Fruit fly (Drosophila melanogaster) whole organism, embryonic: ENCODE measurements around the gene CG14085.

Experiments used
- CG1024 ChIP-seq: fragments of 200-800 bp; sonication (Bioruptor generic); IDR thresholded peaks from 2 replicates; pipeline ENCODE4 v1.3.6; 2022; ENCODE audit warnings: missing biosample characterization, missing genetic modification characterization
- CG13296 ChIP-seq: fragments of 200-800 bp; sonication (Bioruptor generic); optimal IDR thresholded peaks from 3 replicates; lab custom pipeline; 2018; ENCODE audit warnings: missing biosample characterization, mild to moderate bottlenecking, missing genetic modification characterization
- CG13894 ChIP-seq: fragments of 200-800 bp; sonication (Bioruptor generic); optimal IDR thresholded peaks from 3 replicates; lab custom pipeline; 2018; ENCODE audit warnings: missing biosample characterization, mild to moderate bottlenecking, missing genetic modification characterization, moderate library complexity
- CG14014 ChIP-seq: fragments of 200-800 bp; sonication (Bioruptor generic); IDR thresholded peaks from 2 replicates; pipeline ENCODE4 v1.3.6; 2022; ENCODE audit warnings: missing biosample characterization, missing genetic modification characterization
- CG14441 ChIP-seq: fragments of 200-800 bp; sonication (Bioruptor generic); IDR thresholded peaks from 2 replicates; pipeline ENCODE4 v1.3.6; 2022; ENCODE audit warnings: missing biosample characterization, missing genetic modification characterization
- CG14667 ChIP-seq: fragments of 200-800 bp; sonication (Bioruptor generic); IDR thresholded peaks from 2 replicates; pipeline ENCODE4 v1.3.6; 2022; ENCODE audit warnings: missing biosample characterization, missing genetic modification characterization
- CG16779 ChIP-seq: fragments of 200-800 bp; sonication (Bioruptor generic); IDR thresholded peaks from 2 replicates; pipeline ENCODE4 v1.3.6; 2022; ENCODE audit warnings: missing biosample characterization, missing genetic modification characterization
- CG17385 ChIP-seq: fragments of 200-800 bp; sonication (Bioruptor generic); optimal IDR thresholded peaks from 3 replicates; lab custom pipeline; 2018; ENCODE audit warnings: missing biosample characterization, mild to moderate bottlenecking, missing genetic modification characterization
- CG17612 ChIP-seq: fragments of 200-800 bp; sonication (Bioruptor generic); IDR thresholded peaks from 2 replicates; pipeline ENCODE4 v1.3.6; 2022; ENCODE audit warnings: missing biosample characterization, missing genetic modification characterization
- CG18476 ChIP-seq: fragments of 200-800 bp; sonication (Bioruptor generic); optimal IDR thresholded peaks from 2 replicates; lab custom pipeline; 2016; ENCODE audit warnings: missing biosample characterization, mild to moderate bottlenecking, missing genetic modification characterization
- CG30431 ChIP-seq: fragments of 200-800 bp; sonication (Bioruptor generic); optimal IDR thresholded peaks from 2 replicates; lab custom pipeline; 2017; ENCODE audit warnings: missing biosample characterization, missing genetic modification characterization
- CG3163 ChIP-seq: fragments of 200-800 bp; sonication (Bioruptor generic); optimal IDR thresholded peaks from 3 replicates; lab custom pipeline; 2016; ENCODE audit warnings: missing biosample characterization, missing genetic modification characterization
- CG3847 ChIP-seq: fragments of 200-800 bp; sonication (Bioruptor generic); IDR thresholded peaks from 2 replicates; pipeline ENCODE4 v1.3.6; 2022; ENCODE audit warnings: missing biosample characterization, missing genetic modification characterization
- CG4854 ChIP-seq: fragments of 200-800 bp; sonication (Bioruptor generic); optimal IDR thresholded peaks from 2 replicates; lab custom pipeline; 2016; ENCODE audit warnings: missing biosample characterization, missing genetic modification characterization, inconsistent platforms
- CG6854 ChIP-seq: fragments of 200-800 bp; sonication (Bioruptor generic); optimal IDR thresholded peaks from 3 replicates; lab custom pipeline; 2017; ENCODE audit warnings: missing biosample characterization, mild to moderate bottlenecking, missing genetic modification characterization
- CG8478 ChIP-seq: fragments of >200 bp; optimal IDR thresholded peaks from 2 replicates; lab custom pipeline; 2018
- CG9437 ChIP-seq: fragments of 200-800 bp; sonication (Bioruptor generic); optimal IDR thresholded peaks from 2 replicates; lab custom pipeline; 2018; ENCODE audit warnings: missing biosample characterization, mild to moderate bottlenecking, missing genetic modification characterization
- D19A ChIP-seq: fragments of 200-800 bp; optimal IDR thresholded peaks from 3 replicates; lab custom pipeline; 2019; ENCODE audit warnings: missing biosample characterization, mild to moderate bottlenecking, missing genetic modification characterization, moderate library complexity
- Ets97D ChIP-seq: fragments of 200-800 bp; sonication (Bioruptor generic); optimal IDR thresholded peaks from 3 replicates; lab custom pipeline; 2016; ENCODE audit warnings: missing biosample characterization, missing genetic modification characterization
- Hand ChIP-seq: fragments of 200-800 bp; sonication (Bioruptor generic); optimal IDR thresholded peaks from 2 replicates; lab custom pipeline; 2017; ENCODE audit warnings: mild to moderate bottlenecking, missing biosample characterization, missing genetic modification reagents, missing genetic modification characterization
- Hey ChIP-seq: fragments of 200-800 bp; sonication (Bioruptor generic); optimal IDR thresholded peaks from 3 replicates; lab custom pipeline; 2018; ENCODE audit warnings: missing biosample characterization, mild to moderate bottlenecking, missing genetic modification characterization
- Hmx ChIP-seq: fragments of 200-800 bp; sonication (Bioruptor generic); optimal IDR thresholded peaks from 2 replicates; lab custom pipeline; 2016; ENCODE audit warnings: missing biosample characterization, missing genetic modification characterization
- Hr51 ChIP-seq, 2 experiments: fragments of 200-800 bp; sonication (Bioruptor generic); optimal IDR thresholded peaks; 2 replicates in 1 of 2; 3 replicates in 1 of 2; lab custom pipeline; 2016 to 2018; ENCODE audit warnings: missing biosample characterization in 2 of 2, missing genetic modification characterization in 2 of 2, mild to moderate bottlenecking in 1 of 2, moderate library complexity in 1 of 2
- Hsf ChIP-seq: fragments of 200-800 bp; sonication (Bioruptor generic); optimal IDR thresholded peaks from 3 replicates; lab custom pipeline; 2016; ENCODE audit warnings: missing biosample characterization, missing genetic modification characterization
- MESR4 ChIP-seq: fragments of 200-800 bp; sonication (Bioruptor generic); optimal IDR thresholded peaks from 2 replicates; lab custom pipeline; 2018; ENCODE audit warnings: missing biosample characterization, mild to moderate bottlenecking, missing genetic modification characterization, moderate library complexity
- MTF-1 ChIP-seq: fragments of 200-800 bp; sonication (Bioruptor generic); optimal IDR thresholded peaks from 2 replicates; lab custom pipeline; 2018; ENCODE audit warnings: missing biosample characterization, mild to moderate bottlenecking, missing genetic modification characterization, borderline replicate concordance
- Med ChIP-seq: fragments of 200-800 bp; sonication (Bioruptor generic); peaks from one replicate; lab custom pipeline; 2016; ENCODE audit warnings: missing biosample characterization, missing genetic modification characterization, mild to moderate bottlenecking, inconsistent platforms, moderate library complexity
- disco-r ChIP-seq: fragments of 200-800 bp; sonication (Bioruptor generic); optimal IDR thresholded peaks from 2 replicates; lab custom pipeline; 2016; ENCODE audit warnings: missing biosample characterization, missing genetic modification characterization
- ems ChIP-seq: fragments of 200-800 bp; sonication (Bioruptor generic); optimal IDR thresholded peaks from 3 replicates; lab custom pipeline; 2016; ENCODE audit warnings: missing biosample characterization, missing genetic modification characterization
- ewg ChIP-seq: fragments of 200-800 bp; sonication (Bioruptor generic); optimal IDR thresholded peaks from 3 replicates; lab custom pipeline; 2017; ENCODE audit warnings: mild to moderate bottlenecking, missing biosample characterization, missing genetic modification reagents, missing genetic modification characterization
- gfzf ChIP-seq: fragments of 200-800 bp; sonication (Bioruptor generic); optimal IDR thresholded peaks from 2 replicates; lab custom pipeline; 2016; ENCODE audit warnings: missing biosample characterization, mild to moderate bottlenecking, missing genetic modification characterization, moderate library complexity
- her ChIP-seq: fragments of 200-800 bp; sonication (Bioruptor generic); optimal IDR thresholded peaks from 2 replicates; lab custom pipeline; 2016; ENCODE audit warnings: missing biosample characterization, missing genetic modification characterization
- jumu ChIP-seq: fragments of 200-800 bp; sonication (Bioruptor generic); optimal IDR thresholded peaks from 3 replicates; lab custom pipeline; 2016; ENCODE audit warnings: missing biosample characterization, missing genetic modification characterization
- lbe ChIP-seq: fragments of 200-800 bp; sonication (Bioruptor generic); optimal IDR thresholded peaks from 2 replicates; lab custom pipeline; 2016; ENCODE audit warnings: missing biosample characterization, mild to moderate bottlenecking, missing genetic modification characterization
- lmd ChIP-seq: fragments of 200-800 bp; sonication (Bioruptor generic); IDR thresholded peaks from 2 replicates; pipeline ENCODE4 v1.3.6; 2022; ENCODE audit warnings: missing biosample characterization, missing genetic modification characterization
- mld ChIP-seq: fragments of 200-800 bp; sonication (Bioruptor generic); IDR thresholded peaks from 3 replicates; pipeline ENCODE4 v1.3.6; 2022; ENCODE audit warnings: missing biosample characterization, missing genetic modification characterization; ENCODE audit not compliant: partially characterized antibody
- nerfin-1 ChIP-seq: fragments of 200-800 bp; sonication (Bioruptor generic); optimal IDR thresholded peaks from 3 replicates; lab custom pipeline; 2019; ENCODE audit warnings: missing biosample characterization, mild to moderate bottlenecking, missing genetic modification characterization, moderate library complexity
- org-1 ChIP-seq: fragments of 200-800 bp; sonication (Bioruptor generic); optimal IDR thresholded peaks from 2 replicates; lab custom pipeline; 2017; ENCODE audit warnings: missing biosample characterization, missing genetic modification characterization
- pfk ChIP-seq: fragments of 200-800 bp; sonication (Bioruptor generic); optimal IDR thresholded peaks from 2 replicates; lab custom pipeline; 2018; ENCODE audit warnings: missing biosample characterization, mild to moderate bottlenecking, missing genetic modification characterization, moderate library complexity
- pita ChIP-seq: fragments of 200-800 bp; sonication (Bioruptor generic); optimal IDR thresholded peaks from 2 replicates; lab custom pipeline; 2017; ENCODE audit warnings: missing biosample characterization, mild to moderate bottlenecking, missing genetic modification characterization
- pum ChIP-seq: fragments of 200-800 bp; sonication (Bioruptor generic); optimal IDR thresholded peaks from 2 replicates; lab custom pipeline; 2016; ENCODE audit warnings: missing biosample characterization, missing genetic modification characterization
- pzg ChIP-seq: fragments of 200-800 bp; sonication (Bioruptor generic); optimal IDR thresholded peaks from 3 replicates; lab custom pipeline; 2018; ENCODE audit warnings: missing biosample characterization, mild to moderate bottlenecking, missing genetic modification characterization, moderate library complexity
- scrt ChIP-seq: fragments of 200-800 bp; sonication (Bioruptor generic); optimal IDR thresholded peaks from 2 replicates; lab custom pipeline; 2018; ENCODE audit warnings: missing biosample characterization, mild to moderate bottlenecking, missing genetic modification characterization, moderate library complexity
- so ChIP-seq: fragments of 200-800 bp; sonication (Bioruptor generic); IDR thresholded peaks from 3 replicates; pipeline ENCODE4 v1.3.6; 2022; ENCODE audit warnings: missing biosample characterization, missing genetic modification characterization
- stwl ChIP-seq: fragments of 200-800 bp; sonication (Bioruptor generic); optimal IDR thresholded peaks from 3 replicates; lab custom pipeline; 2018; ENCODE audit warnings: missing biosample characterization, mild to moderate bottlenecking, missing genetic modification characterization, moderate library complexity
- trh ChIP-seq: fragments of 200-800 bp; sonication (Bioruptor generic); optimal IDR thresholded peaks from 2 replicates; lab custom pipeline; 2016; ENCODE audit warnings: missing biosample characterization, missing genetic modification characterization
- unpg ChIP-seq: fragments of 200-800 bp; sonication (Bioruptor generic); optimal IDR thresholded peaks from 3 replicates; lab custom pipeline; 2018; ENCODE audit warnings: missing biosample characterization, mild to moderate bottlenecking, missing genetic modification characterization, moderate library complexity
- wdn ChIP-seq: fragments of 200-800 bp; sonication (Bioruptor generic); IDR thresholded peaks from 2 replicates; pipeline ENCODE4 v1.3.6; 2022; ENCODE audit warnings: missing biosample characterization, missing genetic modification characterization
- yki ChIP-seq: fragments of >200 bp; optimal IDR thresholded peaks from 3 replicates; lab custom pipeline; 2018
- zen ChIP-seq: fragments of 200-800 bp; sonication (Bioruptor generic); optimal IDR thresholded peaks from 3 replicates; lab custom pipeline; 2018; ENCODE audit warnings: missing biosample characterization, mild to moderate bottlenecking, missing genetic modification characterization, moderate library complexity

Gene CG14085

dm6 chr3L:19254715-19255428 is 14.3 kb upstream of the CG14085 start, which contains the start of the genes mRpL21 and rept (continued):
- peak; percentile 54 for TF ChIP-seq CG4854
- peak; percentile 45 for TF ChIP-seq zen (tag; lab: Kevin White, UChicago)
- TF ChIP-seq her (GFP tag; lab: Kevin White, UChicago), result peak; percentile 60
- peak; percentile 23 for TF ChIP-seq CG18476 (GFP tag; lab: Kevin White, UChicago)
- peak; percentile 29 for TF ChIP-seq org-1 (GFP tag; lab: Kevin White, UChicago)
- TF ChIP-seq CG3163 (GFP tag; lab: Kevin White, UChicago), result peak; percentile 53
- TF ChIP-seq CG8478 (lab: Kevin White, UChicago), result peak; percentile 26
- peak; percentile 47 for TF ChIP-seq CG13296
- TF ChIP-seq pzg (GFP tag; lab: Kevin White, UChicago), result peak; percentile 70
- peak; percentile 16; the same call in 1 of the 2 replicates for TF ChIP-seq wdn (GFP tag; lab: Robert Waterston, UW)
- peak; percentile 22 for TF ChIP-seq pum (GFP tag; lab: Kevin White, UChicago)
- no peak for TF ChIP-seq Hmx (GFP tag; lab: Kevin White, UChicago)
- no peak for TF ChIP-seq Hey (tag; lab: Kevin White, UChicago)
- peak; percentile 52 for TF ChIP-seq unpg (GFP tag; lab: Kevin White, UChicago)
- TF ChIP-seq gfzf (GFP tag; lab: Kevin White, UChicago), result peak; percentile 69
- TF ChIP-seq CG16779, result peak; percentile 41; the same call in 1 of the 2 replicates
- TF ChIP-seq pfk (GFP tag; lab: Kevin White, UChicago), result no peak
- TF ChIP-seq so (GFP tag; lab: Robert Waterston, UW), result no peak
- TF ChIP-seq Hr51 (GFP tag; optimal IDR thresholded peaks at IDR 0.05; lab: Kevin White, UChicago), result peak; percentile 29 to 70
- peak; percentile 24; the same call in 1 of the 2 replicates for TF ChIP-seq CG14441
- no peak for TF ChIP-seq pita
- peak; percentile 30; the same call in 1 of the 2 replicates for TF ChIP-seq lmd
- TF ChIP-seq MESR4, result peak; percentile 34
- TF ChIP-seq trh (GFP tag; lab: Kevin White, UChicago), result no peak
- TF ChIP-seq Hand, result no peak
- peak; percentile 69 for TF ChIP-seq Hsf
- peak; percentile 56 for TF ChIP-seq CG14014
- TF ChIP-seq yki (lab: Kevin White, UChicago), result no peak
- no peak for TF ChIP-seq D19A (tag; lab: Kevin White, UChicago)
- no peak for TF ChIP-seq CG1024 (GFP tag; lab: Robert Waterston, UW)
- no peak for TF ChIP-seq CG6854 (GFP tag; lab: Kevin White, UChicago)
- no peak for TF ChIP-seq mld (GFP tag; lab: Robert Waterston, UW)
- TF ChIP-seq ewg (GFP tag; lab: Kevin White, UChicago), result peak; percentile 79
- TF ChIP-seq CG14667 (GFP tag; lab: Robert Waterston, UW), result no peak
- peak; percentile 34 for TF ChIP-seq stwl
- TF ChIP-seq Med (GFP tag; lab: Kevin White, UChicago), result peak; percentile 96
- TF ChIP-seq CG13894, result peak; percentile 5
- TF ChIP-seq Ets97D, result peak; percentile 62
- peak; percentile 46 for TF ChIP-seq CG9437
- no peak for TF ChIP-seq CG30431 (GFP tag; lab: Kevin White, UChicago)
- TF ChIP-seq nerfin-1, result peak; percentile 36
- TF ChIP-seq lbe, result no peak
- TF ChIP-seq jumu (GFP tag; lab: Kevin White, UChicago), result peak; percentile 36
- peak; percentile 42 for TF ChIP-seq scrt (GFP tag; lab: Kevin White, UChicago)
- no peak for TF ChIP-seq CG17612 (GFP tag; lab: Robert Waterston, UW)
- peak; percentile 52 for TF ChIP-seq CG17385 (GFP tag; lab: Kevin White, UChicago)
- TF ChIP-seq MTF-1 (GFP tag; lab: Kevin White, UChicago), result no peak
- peak; percentile 73 for TF ChIP-seq CG3847 (GFP tag; lab: Robert Waterston, UW)
- no peak for TF ChIP-seq disco-r (GFP tag; lab: Kevin White, UChicago)
- TF ChIP-seq ems, result peak; percentile 17
